Worm (Caenorhabditis elegans) whole organism, late embryonic: Measurements from ENCODE around the gene npr-32.

Experiments
- C38D4.7 ChIP-seq: fragments of 200-800 bp; sonication (Bioruptor generic); optimal IDR thresholded peaks from 2 replicates; lab custom pipeline; 2018; ENCODE audit warnings: mild to moderate bottlenecking, missing genetic modification characterization, moderate library complexity, missing compliant biosample characterization
- ceh-22 ChIP-seq: sonication (generic microtip); optimal IDR thresholded peaks from 2 replicates; lab custom pipeline; 2017; ENCODE audit warnings: missing biosample characterization, missing genetic modification characterization
- fkh-6 ChIP-seq: sonication (generic microtip); optimal IDR thresholded peaks from 2 replicates; lab custom pipeline; 2016; ENCODE audit warnings: missing genetic modification characterization, missing compliant biosample characterization
- nfya-1 ChIP-seq: sonication (generic microtip); optimal IDR thresholded peaks from 2 replicates; lab custom pipeline; 2017; ENCODE audit warnings: missing genetic modification characterization, mild to moderate bottlenecking, missing compliant biosample characterization, antibody characterized with exemption, moderate library complexity
- odd-2 ChIP-seq: sonication (generic microtip); optimal IDR thresholded peaks from 2 replicates; lab custom pipeline; 2017; ENCODE audit warnings: antibody characterized with exemption, mild to moderate bottlenecking, missing genetic modification characterization, missing compliant biosample characterization
- pat-9 ChIP-seq: fragments of 200-800 bp; sonication (Bioruptor generic); optimal IDR thresholded peaks from 2 replicates; lab custom pipeline; 2018; ENCODE audit warnings: mild to moderate bottlenecking, missing genetic modification characterization, moderate library complexity, missing compliant biosample characterization
- pha-4 ChIP-seq: fragments of 150-350 bp; optimal IDR thresholded peaks from 2 replicates; lab custom pipeline; 2018; ENCODE audit warnings: missing biosample characterization, missing genetic modification reagents, missing genetic modification characterization
- unc-55 ChIP-seq: sonication (generic microtip); optimal IDR thresholded peaks from 2 replicates; lab custom pipeline; 2017; ENCODE audit warnings: missing biosample characterization, missing genetic modification reagents, missing genetic modification characterization

- TF ChIP-seq unc-55 (no peak), fkh-6 (tag; lab: Kevin White, UChicago) (no peak), C38D4.7 (no peak), pha-4 (tag; lab: Kevin White, UChicago) (no peak), odd-2 (tag; lab: Kevin White, UChicago) (no peak), pat-9 (tag; lab: Kevin White, UChicago) (no peak), ceh-22 (no peak), nfya-1 (no peak)
Measured at ce11 chrIV:17278861-17279591, 48.2 kb upstream of the npr-32 start, which contains the start of gene hsp-1.
